Fruit fly (Drosophila melanogaster): ENCODE measurements around the gene Capa.

DNA sequence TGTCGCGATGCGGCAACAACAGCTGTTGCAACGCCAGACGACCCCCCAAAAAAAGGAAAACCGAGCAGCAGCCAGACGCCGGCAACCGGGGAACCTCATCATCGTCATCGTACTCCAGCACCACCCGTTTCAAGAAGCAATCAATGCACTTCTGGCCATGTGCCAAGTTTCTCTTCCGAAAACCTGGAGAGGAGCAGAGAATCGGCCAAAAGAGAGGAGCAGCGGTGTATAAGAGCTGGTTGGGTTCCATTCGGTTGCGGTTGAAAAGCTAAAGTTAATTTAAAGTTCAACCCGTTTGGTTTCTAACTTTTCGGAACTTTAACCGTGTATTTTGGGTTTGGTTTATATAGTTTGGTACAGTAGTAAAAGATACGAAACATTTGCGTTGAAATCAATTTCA lies 37.9 kb downstream of the Capa start:
- no peak for TF ChIP-seq usp (GFP tag; optimal IDR thresholded peaks at IDR 0.05)
- no peak for TF ChIP-seq psq (optimal IDR thresholded peaks at IDR 0.05)
